Worm (Caenorhabditis elegans) whole organism, L3 larva: ENCODE measurements around the gene chil-8.

Experiments
- R02D3.7 ChIP-seq: fragments of 150-350 bp; optimal IDR thresholded peaks from 2 replicates; lab custom pipeline; 2014; ENCODE audit warnings: missing biosample characterization, missing genetic modification characterization
- ceh-9 ChIP-seq: sonication (generic microtip); optimal IDR thresholded peaks from 2 replicates; lab custom pipeline; 2018; ENCODE audit warnings: missing biosample characterization, missing genetic modification characterization
- elt-2 ChIP-seq: sonication (generic microtip); optimal IDR thresholded peaks from 2 replicates; lab custom pipeline; 2016; ENCODE audit warnings: missing genetic modification reagents, mild to moderate bottlenecking, missing genetic modification characterization, missing compliant biosample characterization
- eor-1 ChIP-seq, 2 experiments: fragments of 150-350 bp; optimal IDR thresholded peaks; 2 replicates each; lab custom pipeline; 2014 to 2018; ENCODE audit warnings: missing biosample characterization in 2 of 2, missing genetic modification characterization in 2 of 2
- fkh-10 ChIP-seq: sonication (generic microtip); optimal IDR thresholded peaks from 2 replicates; lab custom pipeline; 2017; ENCODE audit warnings: missing biosample characterization, missing genetic modification reagents, missing genetic modification characterization
- zag-1 ChIP-seq: fragments of 150-350 bp; optimal IDR thresholded peaks from 2 replicates; lab custom pipeline; 2014; ENCODE audit warnings: missing biosample characterization, missing genetic modification characterization
- ztf-4 ChIP-seq: fragments of 150-350 bp; optimal IDR thresholded peaks from 2 replicates; lab custom pipeline; 2014; ENCODE audit warnings: missing biosample characterization, missing genetic modification characterization

DNA sequence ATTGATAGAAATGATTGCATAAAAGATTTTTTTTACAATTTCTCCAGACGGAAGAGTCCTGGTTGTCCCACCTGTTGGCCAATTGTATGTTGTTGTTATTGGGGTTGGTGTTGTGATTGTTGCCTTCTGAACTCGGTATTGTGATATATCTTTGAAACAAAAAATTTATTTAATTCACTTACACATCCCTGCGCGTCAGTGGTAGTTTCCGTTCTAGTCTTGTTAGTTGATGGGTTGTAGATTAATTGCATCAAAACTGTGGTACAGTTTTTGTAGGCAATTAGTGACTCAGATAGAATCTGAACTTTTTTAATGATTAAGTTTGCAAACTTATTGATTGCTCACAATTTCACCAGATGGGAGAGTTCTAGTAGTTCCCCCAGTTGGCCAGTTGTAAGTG, 31.6 kb upstream of the chil-8 start:
- no peak for TF ChIP-seq R02D3.7
- no peak for TF ChIP-seq ceh-9 (tag; lab: Kevin White, UChicago)
- TF ChIP-seq elt-2 (tag; lab: Kevin White, UChicago) = no peak
- TF ChIP-seq ztf-4 = no peak
- TF ChIP-seq zag-1 (tag; lab: Kevin White, UChicago) = no peak
- TF ChIP-seq eor-1 (tag; optimal IDR thresholded peaks at IDR 0.05; lab: Kevin White, UChicago) = no peak
- TF ChIP-seq fkh-10 (GFP tag; lab: Kevin White, UChicago) = no peak
